Fruit fly (Drosophila melanogaster) Kc167 (cell line): Measurements from ENCODE around the gene Gmppb.

Experiments used
- Myc ChIP-seq: fragments of >200 bp; optimal IDR thresholded peaks from 2 replicates; lab custom pipeline; 2017; ENCODE audit warnings: missing external identifiers
- Sin3A ChIP-seq: fragments of >200 bp; optimal IDR thresholded peaks from 2 replicates; lab custom pipeline; 2018; ENCODE audit warnings: missing external identifiers
- h ChIP-seq: fragments of >200 bp; optimal IDR thresholded peaks from 3 replicates; lab custom pipeline; 2018; ENCODE audit warnings: missing external identifiers
- insv ChIP-seq: fragments of >200 bp; optimal IDR thresholded peaks from 3 replicates; lab custom pipeline; 2018; ENCODE audit warnings: missing external identifiers
- psq ChIP-seq: fragments of >200 bp; optimal IDR thresholded peaks from 2 replicates; lab custom pipeline; 2017; ENCODE audit warnings: missing external identifiers
- ttk ChIP-seq: sonication (Bioruptor generic); optimal IDR thresholded peaks from 2 replicates; lab custom pipeline; 2017; ENCODE audit warnings: missing external identifiers

- TF ChIP-seq psq (no peak), h (lab: Kevin White, UChicago) (no peak), Myc (lab: Kevin White, UChicago) (no peak), insv (lab: Kevin White, UChicago) (no peak), Sin3A (lab: Kevin White, UChicago) (no peak), ttk (no peak)
Measured at dm6 chr3R:4831197-4831596, 20.0 kb downstream of the Gmppb start, which contains the start of gene CG14659.
